Fruit fly (Drosophila melanogaster): ENCODE measurements around the gene CG42832.

DNA sequence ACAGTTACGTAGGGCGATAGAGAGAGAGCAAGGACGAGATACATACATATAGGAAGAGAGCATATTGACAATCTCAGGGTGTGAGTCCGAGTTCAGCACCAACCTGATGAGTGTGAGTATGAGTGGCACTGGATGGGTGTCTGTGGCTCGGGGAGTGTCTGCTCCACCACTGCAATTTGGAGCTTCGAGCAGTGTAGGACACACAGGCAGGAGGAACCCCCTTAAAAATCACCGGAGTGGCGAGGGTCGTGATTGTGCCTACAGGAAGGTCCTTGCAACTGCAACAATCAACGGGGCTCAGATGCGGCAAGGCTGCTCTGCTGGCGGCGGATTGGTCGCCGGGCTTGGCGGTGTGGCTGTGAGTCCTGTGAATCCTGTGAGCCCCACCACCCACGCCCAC is 18.1 kb upstream of the CG42832 start:
- no peak for TF ChIP-seq CG6272 (GFP tag; IDR thresholded peaks at IDR 0.05)
- no peak for TF ChIP-seq Hr51 (GFP tag; optimal IDR thresholded peaks at IDR 0.05)
- no peak for TF ChIP-seq sens (GFP tag)
- TF ChIP-seq TFAM (GFP tag; optimal IDR thresholded peaks at IDR 0.05) = no peak
- no peak for TF ChIP-seq ac (GFP tag; optimal IDR thresholded peaks at IDR 0.05)
- TF ChIP-seq gsb (GFP tag; IDR thresholded peaks at IDR 0.05) = no peak
- TF ChIP-seq ssp (GFP tag; IDR thresholded peaks at IDR 0.05) = no peak
- no peak for TF ChIP-seq CG8765 (GFP tag; IDR thresholded peaks at IDR 0.05)
- TF ChIP-seq otp (GFP tag; IDR thresholded peaks at IDR 0.05) = no peak
- no peak for TF ChIP-seq gfzf (GFP tag; optimal IDR thresholded peaks at IDR 0.05)
- no peak for TF ChIP-seq NFAT (GFP tag; IDR thresholded peaks at IDR 0.05)
- TF ChIP-seq da (GFP tag; optimal IDR thresholded peaks at IDR 0.05) = no peak
- TF ChIP-seq Oaz (GFP tag; IDR thresholded peaks at IDR 0.05) = no peak

Measured in whole organism, embryonic.